Fruit fly (Drosophila melanogaster) whole organism, embryonic: ENCODE measurements around the gene GluProRS.
A peak's percentile ranks its signal among the peaks of the same experiment; 100 is the strongest.

Source experiments
- ATbp ChIP-seq: fragments of 200-800 bp; sonication (Bioruptor generic); optimal IDR thresholded peaks from 2 replicates; lab custom pipeline; 2017; ENCODE audit warnings: missing biosample characterization, mild to moderate bottlenecking, missing genetic modification characterization, missing genetic modification reagents
- Aef1 ChIP-seq: fragments of 200-800 bp; sonication (Bioruptor generic); IDR thresholded peaks from 3 replicates; pipeline ENCODE4 v1.3.6; 2022; ENCODE audit warnings: missing biosample characterization, missing genetic modification characterization
- Bgb ChIP-seq: fragments of 200-800 bp; sonication (Bioruptor generic); IDR thresholded peaks from 2 replicates; pipeline ENCODE4 v1.3.6; 2022; ENCODE audit warnings: missing biosample characterization, missing genetic modification characterization; ENCODE audit not compliant: partially characterized antibody
- BtbVII ChIP-seq: fragments of 200-800 bp; sonication (Bioruptor generic); optimal IDR thresholded peaks from 3 replicates; lab custom pipeline; 2017; ENCODE audit warnings: missing biosample characterization, mild to moderate bottlenecking, missing genetic modification characterization
- CG10274 ChIP-seq: fragments of 200-800 bp; sonication (Bioruptor generic); optimal IDR thresholded peaks from 3 replicates; lab custom pipeline; 2017; ENCODE audit warnings: missing biosample characterization, mild to moderate bottlenecking, missing genetic modification characterization
- CG10462 ChIP-seq: fragments of 200-800 bp; sonication (Bioruptor generic); optimal IDR thresholded peaks from 2 replicates; lab custom pipeline; 2016; ENCODE audit warnings: missing biosample characterization, missing genetic modification characterization
- CG11093 ChIP-seq: fragments of 200-800 bp; sonication (Bioruptor generic); IDR thresholded peaks from 3 replicates; pipeline ENCODE4 v1.3.6; 2022; ENCODE audit warnings: missing biosample characterization, missing genetic modification characterization
- CG11456 ChIP-seq: fragments of 200-800 bp; sonication (Bioruptor generic); IDR thresholded peaks from 3 replicates; pipeline ENCODE4 v1.3.6; 2022; ENCODE audit warnings: missing biosample characterization, missing genetic modification characterization
- CG11723 ChIP-seq: fragments of 200-800 bp; sonication (Bioruptor generic); optimal IDR thresholded peaks from 2 replicates; lab custom pipeline; 2017; ENCODE audit warnings: missing biosample characterization, mild to moderate bottlenecking, missing genetic modification characterization
- CG12236 ChIP-seq: fragments of 200-800 bp; sonication (Bioruptor generic); optimal IDR thresholded peaks from 2 replicates; lab custom pipeline; 2016; ENCODE audit warnings: missing biosample characterization, missing genetic modification characterization
- CG12744 ChIP-seq: fragments of 200-800 bp; sonication (Bioruptor generic); optimal IDR thresholded peaks from 2 replicates; lab custom pipeline; 2016; ENCODE audit warnings: missing biosample characterization, missing genetic modification characterization
- CG13123 ChIP-seq: fragments of 200-800 bp; sonication (Bioruptor generic); optimal IDR thresholded peaks from 2 replicates; lab custom pipeline; 2016; ENCODE audit warnings: missing biosample characterization, missing genetic modification characterization
- CG13287 ChIP-seq: fragments of 200-800 bp; sonication (Bioruptor generic); IDR thresholded peaks from 2 replicates; pipeline ENCODE4 v1.3.6; 2022; ENCODE audit warnings: missing biosample characterization, missing genetic modification characterization; ENCODE audit not compliant: partially characterized antibody
- CG13296 ChIP-seq: fragments of 200-800 bp; sonication (Bioruptor generic); optimal IDR thresholded peaks from 3 replicates; lab custom pipeline; 2018; ENCODE audit warnings: missing biosample characterization, mild to moderate bottlenecking, missing genetic modification characterization
- CG15479 ChIP-seq: fragments of 200-800 bp; sonication (Bioruptor generic); optimal IDR thresholded peaks from 3 replicates; lab custom pipeline; 2019; ENCODE audit warnings: missing biosample characterization, mild to moderate bottlenecking, missing genetic modification characterization, moderate library complexity
- CG18011 ChIP-seq: fragments of 200-800 bp; sonication (Bioruptor generic); optimal IDR thresholded peaks from 2 replicates; lab custom pipeline; 2017; ENCODE audit warnings: missing biosample characterization, missing genetic modification characterization, mild to moderate bottlenecking, moderate library complexity, missing genotype
- CG2116 ChIP-seq: fragments of 200-800 bp; sonication (Bioruptor generic); optimal IDR thresholded peaks from 3 replicates; lab custom pipeline; 2018; ENCODE audit warnings: missing biosample characterization, mild to moderate bottlenecking, missing genetic modification characterization
- CG2875 ChIP-seq: fragments of 200-800 bp; sonication (Bioruptor generic); optimal IDR thresholded peaks from 2 replicates; lab custom pipeline; 2017; ENCODE audit warnings: missing biosample characterization, mild to moderate bottlenecking, missing genetic modification characterization, missing genetic modification reagents
- CG3065 ChIP-seq: fragments of 200-800 bp; sonication (Bioruptor generic); optimal IDR thresholded peaks from 2 replicates; lab custom pipeline; 2016; ENCODE audit warnings: missing biosample characterization, missing genetic modification characterization
- CG33557 ChIP-seq: fragments of 200-800 bp; sonication (Bioruptor generic); optimal IDR thresholded peaks from 2 replicates; lab custom pipeline; 2019; ENCODE audit warnings: missing biosample characterization, mild to moderate bottlenecking, missing genetic modification characterization, moderate library complexity
- CG7357 ChIP-seq: fragments of 200-800 bp; sonication (Bioruptor generic); IDR thresholded peaks from 3 replicates; pipeline ENCODE4 v1.3.6; 2022; ENCODE audit warnings: missing biosample characterization, missing genetic modification characterization
- CG7745 ChIP-seq: fragments of 200-800 bp; sonication (Bioruptor generic); optimal IDR thresholded peaks from 2 replicates; lab custom pipeline; 2018; ENCODE audit warnings: missing biosample characterization, mild to moderate bottlenecking, missing genetic modification characterization, moderate library complexity
- CG7839 ChIP-seq: fragments of 200-800 bp; sonication (Bioruptor generic); optimal IDR thresholded peaks from 3 replicates; lab custom pipeline; 2018; ENCODE audit warnings: missing biosample characterization, mild to moderate bottlenecking, missing genetic modification characterization, moderate library complexity
- CG7963 ChIP-seq: fragments of 200-800 bp; sonication (Bioruptor generic); IDR thresholded peaks from 3 replicates; pipeline ENCODE4 v1.3.6; 2022; ENCODE audit warnings: missing biosample characterization, missing genetic modification characterization; ENCODE audit not compliant: partially characterized antibody
- CG9797 ChIP-seq: fragments of 200-800 bp; sonication (Bioruptor generic); optimal IDR thresholded peaks from 3 replicates; lab custom pipeline; 2018; ENCODE audit warnings: missing biosample characterization, mild to moderate bottlenecking, missing genetic modification characterization
- Chrac-16 ChIP-seq: fragments of 200-800 bp; sonication (Bioruptor generic); optimal IDR thresholded peaks from 3 replicates; lab custom pipeline; 2016; ENCODE audit warnings: missing biosample characterization, missing genetic modification characterization
- Dek ChIP-seq: fragments of 200-800 bp; sonication (Bioruptor generic); optimal IDR thresholded peaks from 3 replicates; lab custom pipeline; 2019; ENCODE audit warnings: missing biosample characterization, mild to moderate bottlenecking, missing genetic modification characterization, moderate library complexity
- NC2α ChIP-seq: fragments of 200-800 bp; sonication (Bioruptor generic); optimal IDR thresholded peaks from 2 replicates; lab custom pipeline; 2016; ENCODE audit warnings: missing biosample characterization, missing genetic modification characterization
- Tbp ChIP-seq: fragments of >200 bp; optimal IDR thresholded peaks from 2 replicates; lab custom pipeline; 2018; ENCODE audit warnings: missing biosample characterization, missing genetic modification characterization
- Vsx1 ChIP-seq: fragments of 200-800 bp; sonication (Bioruptor generic); optimal IDR thresholded peaks from 2 replicates; lab custom pipeline; 2017; ENCODE audit warnings: missing biosample characterization, mild to moderate bottlenecking, missing genetic modification characterization, missing genetic modification reagents
- ara ChIP-seq: fragments of 200-800 bp; sonication (Bioruptor generic); IDR thresholded peaks from 2 replicates; pipeline ENCODE4 v1.3.6; 2022; ENCODE audit warnings: missing biosample characterization, missing genetic modification characterization
- ato ChIP-seq: fragments of 200-800 bp; sonication (Bioruptor generic); IDR thresholded peaks from 2 replicates; pipeline ENCODE4 v1.3.6; 2022; ENCODE audit warnings: missing biosample characterization, missing genetic modification characterization; ENCODE audit not compliant: partially characterized antibody
- az2 ChIP-seq: fragments of 200-800 bp; sonication (Bioruptor generic); optimal IDR thresholded peaks from 3 replicates; lab custom pipeline; 2016; ENCODE audit warnings: missing biosample characterization, missing genetic modification characterization
- chinmo ChIP-seq: fragments of 200-800 bp; sonication (Bioruptor generic); IDR thresholded peaks from 4 replicates; pipeline ENCODE4 v1.3.6; 2022; ENCODE audit warnings: missing biosample characterization, missing genetic modification characterization; ENCODE audit not compliant: partially characterized antibody
- da ChIP-seq: fragments of 200-800 bp; sonication (Bioruptor generic); optimal IDR thresholded peaks from 2 replicates; lab custom pipeline; 2016; ENCODE audit warnings: missing biosample characterization, missing genetic modification characterization
- dan ChIP-seq: fragments of 200-800 bp; sonication (Bioruptor generic); IDR thresholded peaks from 2 replicates; pipeline ENCODE4 v1.3.6; 2022; ENCODE audit warnings: missing biosample characterization, missing genetic modification characterization
- dpn ChIP-seq, 2 experiments: fragments of 200-800 bp; sonication (Bioruptor generic); optimal IDR thresholded peaks; 3 replicates each; lab custom pipeline; 2016; ENCODE audit warnings: missing biosample characterization in 2 of 2, missing genetic modification characterization in 2 of 2
- emc ChIP-seq: fragments of 200-800 bp; sonication (Bioruptor generic); optimal IDR thresholded peaks from 2 replicates; lab custom pipeline; 2016; ENCODE audit warnings: missing biosample characterization, missing genetic modification characterization
- gsb ChIP-seq: fragments of 200-800 bp; sonication (Bioruptor generic); IDR thresholded peaks from 2 replicates; pipeline ENCODE4 v1.3.6; 2022; ENCODE audit warnings: missing biosample characterization, missing genetic modification characterization
- nerfin-1 ChIP-seq: fragments of 200-800 bp; sonication (Bioruptor generic); optimal IDR thresholded peaks from 3 replicates; lab custom pipeline; 2019; ENCODE audit warnings: missing biosample characterization, mild to moderate bottlenecking, missing genetic modification characterization, moderate library complexity
- nom ChIP-seq: fragments of 200-800 bp; sonication (Bioruptor generic); optimal IDR thresholded peaks from 2 replicates; lab custom pipeline; 2017; ENCODE audit warnings: missing biosample characterization, missing genetic modification characterization, mild to moderate bottlenecking, moderate library complexity, missing genetic modification reagents
- otp ChIP-seq: fragments of 200-800 bp; sonication (Bioruptor generic); IDR thresholded peaks from 3 replicates; pipeline ENCODE4, ENCODE4 v1.3.6; 2022; ENCODE audit warnings: missing biosample characterization, missing genetic modification characterization
- pita ChIP-seq: fragments of 200-800 bp; sonication (Bioruptor generic); optimal IDR thresholded peaks from 2 replicates; lab custom pipeline; 2017; ENCODE audit warnings: missing biosample characterization, mild to moderate bottlenecking, missing genetic modification characterization
- rib ChIP-seq: fragments of 200-800 bp; sonication (Bioruptor generic); IDR thresholded peaks from 2 replicates; pipeline ENCODE4 v1.3.6; 2022; ENCODE audit warnings: missing biosample characterization, missing genetic modification characterization
- run ChIP-seq: fragments of 200-800 bp; sonication (Bioruptor generic); optimal IDR thresholded peaks from 3 replicates; lab custom pipeline; 2018; ENCODE audit warnings: missing biosample characterization, mild to moderate bottlenecking, missing genetic modification characterization
- salm ChIP-seq: fragments of 200-800 bp; sonication (Bioruptor generic); optimal IDR thresholded peaks from 2 replicates; lab custom pipeline; 2018; ENCODE audit warnings: missing biosample characterization, mild to moderate bottlenecking, missing genetic modification characterization
- sd ChIP-seq: fragments of 200-800 bp; sonication (Bioruptor generic); optimal IDR thresholded peaks from 3 replicates; lab custom pipeline; 2018; ENCODE audit warnings: missing biosample characterization, mild to moderate bottlenecking, missing genetic modification characterization, moderate library complexity
- sr ChIP-seq: fragments of 200-800 bp; sonication (Bioruptor generic); IDR thresholded peaks from 3 replicates; pipeline ENCODE4 v1.3.6; 2022; ENCODE audit warnings: missing biosample characterization, missing genetic modification characterization

GluProRS gene

DNA sequence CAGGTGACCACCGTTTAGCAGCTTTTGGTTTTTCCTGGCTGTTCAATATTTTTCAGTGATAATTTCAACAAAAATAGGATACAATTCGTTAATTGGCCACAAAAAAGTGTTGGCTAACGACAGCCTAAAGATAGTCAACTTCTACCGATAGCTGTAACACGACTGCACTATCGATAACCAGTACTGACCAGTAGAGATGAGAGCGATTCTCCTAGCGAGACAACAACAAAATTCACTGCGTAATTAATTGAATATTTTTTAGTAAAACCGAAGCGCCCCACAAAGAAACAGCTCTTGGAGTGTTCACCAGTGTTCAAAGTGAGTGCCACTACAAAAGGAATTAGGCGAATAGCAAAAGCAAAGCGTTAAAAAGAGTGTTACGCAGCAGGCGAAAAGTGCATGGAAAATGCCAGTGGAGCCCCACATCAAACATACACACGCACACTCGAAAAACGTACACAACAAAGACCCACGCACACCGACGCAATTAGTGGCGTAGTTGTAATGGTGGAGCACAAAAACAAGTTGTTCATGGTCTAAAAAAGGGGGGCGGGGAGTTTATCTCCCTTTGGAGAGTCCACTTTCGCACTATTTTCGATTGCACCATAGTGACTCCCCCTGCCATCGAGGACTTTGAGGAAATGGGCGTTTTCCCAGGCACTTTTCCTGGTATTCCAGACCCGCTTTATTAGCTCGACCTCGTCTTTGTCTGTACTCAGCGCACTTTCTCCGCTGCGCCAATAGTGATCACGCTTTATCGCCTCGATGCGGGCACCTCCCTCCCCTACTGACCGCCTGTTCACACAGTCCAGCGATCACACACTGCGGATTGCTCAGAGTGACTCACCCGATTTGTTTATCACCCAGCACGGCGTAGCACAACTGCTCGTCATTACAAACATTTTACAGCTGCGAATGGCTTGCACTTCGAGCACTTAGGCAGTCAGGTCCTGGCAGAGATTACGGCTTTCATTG is 34.9 kb upstream of the GluProRS start, which contains the start of the genes Epp and Rab7 (continued):
- TF ChIP-seq CG12236 (GFP tag; lab: Kevin White, UChicago): no peak
- no peak for TF ChIP-seq NC2α
- peak; percentile 96 for TF ChIP-seq chinmo (GFP tag; lab: Robert Waterston, UW)
- no peak for TF ChIP-seq CG33557
- peak; percentile 53 to 67 for TF ChIP-seq dpn (GFP tag; optimal IDR thresholded peaks at IDR 0.05; lab: Kevin White, UChicago)
- TF ChIP-seq Dek (tag; lab: Kevin White, UChicago): no peak
- TF ChIP-seq CG10462 (GFP tag; lab: Kevin White, UChicago): no peak
- no peak for TF ChIP-seq CG2875 (GFP tag; lab: Kevin White, UChicago)
- no peak for TF ChIP-seq salm (tag; lab: Kevin White, UChicago)
- TF ChIP-seq CG10274: no peak
- TF ChIP-seq sr (GFP tag; lab: Robert Waterston, UW): 0 out of 3 replicates have a peak, but pooled peaks have one; percentile 3
- peak; percentile 39 for TF ChIP-seq CG9797 (GFP tag; lab: Kevin White, UChicago)
- no peak for TF ChIP-seq Tbp (GFP tag; lab: Kevin White, UChicago)
- no peak for TF ChIP-seq BtbVII (GFP tag; lab: Kevin White, UChicago)
- TF ChIP-seq otp: peak; percentile 18; the same call in 1 of the 3 replicates
- no peak for TF ChIP-seq CG18011 (GFP tag; lab: Kevin White, UChicago)
- TF ChIP-seq dan (GFP tag; lab: Robert Waterston, UW): no peak
- no peak for TF ChIP-seq CG7745 (tag; lab: Kevin White, UChicago)
- no peak for TF ChIP-seq Chrac-16
- no peak for TF ChIP-seq pita (GFP tag; lab: Kevin White, UChicago)
- TF ChIP-seq emc (GFP tag; lab: Kevin White, UChicago): no peak
- TF ChIP-seq sd (tag; lab: Kevin White, UChicago): peak; percentile 92
- no peak for TF ChIP-seq CG15479 (GFP tag; lab: Kevin White, UChicago)
- TF ChIP-seq CG13287 (GFP tag; lab: Robert Waterston, UW): peak; percentile 91
- TF ChIP-seq ATbp: no peak
- TF ChIP-seq CG7357 (GFP tag; lab: Robert Waterston, UW): 0 out of 3 replicates have a peak, but pooled peaks have one; percentile 19
- TF ChIP-seq Vsx1: peak; percentile 99
- peak; percentile 88 for TF ChIP-seq nerfin-1 (tag; lab: Kevin White, UChicago)
- TF ChIP-seq CG11093 (GFP tag; lab: Robert Waterston, UW): no peak
- no peak for TF ChIP-seq az2
- TF ChIP-seq CG12744 (GFP tag; lab: Kevin White, UChicago): peak; percentile 35
- TF ChIP-seq CG13123: peak; percentile 3
- peak; percentile 87 for TF ChIP-seq ato (GFP tag; lab: Robert Waterston, UW)
- TF ChIP-seq Aef1 (GFP tag; lab: Robert Waterston, UW): peak; percentile 68; the same call in 2 of the 3 replicates
- TF ChIP-seq gsb (GFP tag; lab: Robert Waterston, UW): no peak
- TF ChIP-seq CG11456 (GFP tag; lab: Robert Waterston, UW): 0 out of 3 replicates have a peak, but pooled peaks have one; percentile 44
- no peak for TF ChIP-seq da
- no peak for TF ChIP-seq ara (GFP tag; lab: Robert Waterston, UW)
- TF ChIP-seq nom (GFP tag; lab: Kevin White, UChicago): peak; percentile 90
- no peak for TF ChIP-seq rib (GFP tag; lab: Robert Waterston, UW)
- TF ChIP-seq CG2116 (GFP tag; lab: Kevin White, UChicago): peak; percentile 95
- TF ChIP-seq CG13296 (GFP tag; lab: Kevin White, UChicago): peak; percentile 6
- peak; percentile 87 for TF ChIP-seq CG7963 (GFP tag; lab: Robert Waterston, UW)
- no peak for TF ChIP-seq CG11723 (GFP tag; lab: Kevin White, UChicago)
- no peak for TF ChIP-seq run
- TF ChIP-seq CG3065 (GFP tag; lab: Kevin White, UChicago): no peak
- TF ChIP-seq CG7839 (tag; lab: Kevin White, UChicago): no peak
- TF ChIP-seq Bgb: peak; percentile 96
